Worm (Caenorhabditis elegans) whole organism, young adult: ENCODE results near the gene srsx-10.

ENCODE experiments used
- Y67H2A.10 ChIP-seq: fragments of 200-800 bp; sonication (Bioruptor generic); conservative IDR thresholded peaks from 2 replicates; pipeline ENCODE4 v1.3.6; 2022; ENCODE audit warnings: missing genetic modification reagents, missing genetic modification characterization, missing compliant biosample characterization
- lir-1 ChIP-seq: fragments of 200-800 bp; sonication (Bioruptor generic); conservative IDR thresholded peaks from 2 replicates; pipeline ENCODE4 v1.3.6; 2022; ENCODE audit warnings: missing genetic modification reagents, missing genetic modification characterization, missing compliant biosample characterization
- rcor-1 ChIP-seq: fragments of 200-800 bp; sonication (Bioruptor generic); IDR thresholded peaks from 2 replicates; pipeline ENCODE4 v1.3.6; 2022; ENCODE audit warnings: missing genetic modification reagents, missing genetic modification characterization, missing compliant biosample characterization

- no peak for TF ChIP-seq Y67H2A.10 (GFP tag; lab: Robert Waterston, UW)
- TF ChIP-seq rcor-1 (GFP tag; lab: Robert Waterston, UW): no peak
- no peak for TF ChIP-seq lir-1
These were observed 43.5 kb upstream of the srsx-10 start for ce11 chrV:5018067-5018466.
